Worm (Caenorhabditis elegans): ENCODE measurements around the gene crp-1.

DNA sequence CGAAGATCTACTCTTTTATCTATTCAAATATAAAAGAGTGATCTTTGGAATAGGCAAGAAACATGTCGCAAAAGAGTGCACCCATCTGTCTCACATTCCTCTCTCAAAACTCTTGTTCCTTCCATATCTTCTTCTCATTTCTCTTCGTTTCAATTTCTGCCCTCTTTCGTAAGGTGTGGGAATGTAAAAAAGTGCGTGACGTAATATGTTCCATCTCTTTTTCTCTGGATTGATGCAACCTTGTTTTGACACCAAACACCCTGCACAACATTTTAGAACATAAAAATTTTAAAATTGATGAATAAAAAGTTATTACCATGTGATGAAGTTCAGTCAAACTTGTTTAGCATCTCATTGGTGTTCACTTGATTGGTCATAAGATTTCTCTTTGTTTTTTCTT is 11.3 kb upstream of the crp-1 start:
- TF ChIP-seq ama-1 (optimal IDR thresholded peaks at IDR 0.05) (no peak), F13C5.2 (tag; optimal IDR thresholded peaks at IDR 0.05) (no peak), ets-7 (tag; optimal IDR thresholded peaks at IDR 0.05) (no peak), hmg-4 (GFP tag; optimal IDR thresholded peaks at IDR 0.05) (no peak), tra-4 (tag; optimal IDR thresholded peaks at IDR 0.05) (no peak), scrt-1 (GFP tag; IDR thresholded peaks at IDR 0.05) (no peak), aly-1 (tag; optimal IDR thresholded peaks at IDR 0.05) (no peak), flt-1 (GFP tag; IDR thresholded peaks at IDR 0.05) (no peak)

All from whole organism, early embryonic.